Worm (Caenorhabditis elegans) whole organism, L4 larva: ENCODE measurements around the gene kin-26.

Experiments used
- ceh-28 ChIP-seq: fragments of 150-350 bp; optimal IDR thresholded peaks from 2 replicates; lab custom pipeline; 2014; ENCODE audit warnings: missing biosample characterization, missing genetic modification reagents, missing genetic modification characterization
- daf-16 ChIP-seq, 3 experiments: sonication (generic microtip); optimal IDR thresholded peaks; 2 replicates each; lab custom pipeline; 2016 to 2017; ENCODE audit warnings: missing genetic modification characterization in 3 of 3, missing genetic modification reagents in 3 of 3, mild to moderate bottlenecking in 2 of 3, missing compliant biosample characterization in 2 of 3, missing biosample characterization in 1 of 3, moderate library complexity in 1 of 3
- mep-1 ChIP-seq: fragments of 150-350 bp; sonication (generic microtip); optimal IDR thresholded peaks from 3 replicates; lab custom pipeline; 2014; ENCODE audit warnings: missing biosample characterization, missing genetic modification characterization
- nhr-28 ChIP-seq: fragments of 150-350 bp; optimal IDR thresholded peaks from 2 replicates; lab custom pipeline; 2014; ENCODE audit warnings: missing biosample characterization, missing genetic modification characterization

DNA sequence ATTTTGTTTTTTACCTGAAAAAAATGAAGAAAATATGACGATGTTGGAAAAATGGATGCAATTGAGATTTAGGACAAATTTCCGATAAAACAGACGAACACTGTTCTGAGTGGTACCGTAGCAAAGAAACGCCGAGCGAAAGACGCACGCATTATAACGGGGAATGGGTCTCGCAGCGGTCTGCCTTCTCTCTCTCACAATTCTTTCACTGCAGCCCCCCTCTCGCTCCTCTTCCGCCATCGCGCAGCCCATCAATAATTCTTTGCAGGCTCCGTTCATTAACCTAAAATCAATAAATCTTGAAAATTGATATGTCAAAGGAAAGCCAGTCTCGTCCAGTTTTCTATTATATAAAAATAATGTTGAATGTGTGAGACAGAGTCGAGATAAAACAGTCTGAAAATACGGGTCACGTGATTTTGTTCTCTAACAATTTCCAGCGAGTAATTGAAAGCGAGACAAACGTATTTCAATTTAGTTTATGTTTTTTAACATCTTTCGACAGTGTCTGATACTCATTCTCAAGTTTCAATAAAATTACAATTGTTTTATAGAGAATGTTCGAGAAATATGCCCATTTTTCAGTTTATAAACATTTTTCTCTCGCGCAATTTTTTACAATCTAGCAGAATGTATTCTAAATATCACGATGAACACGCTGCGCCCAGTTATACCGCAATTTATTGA is 31.9 kb upstream of the kin-26 start:
- no peak for TF ChIP-seq ceh-28 (tag; lab: Kevin White, UChicago)
- no peak for TF ChIP-seq nhr-28 (tag; lab: Kevin White, UChicago)
- TF ChIP-seq mep-1 (tag; lab: Kevin White, UChicago), result peak; percentile 31
- TF ChIP-seq daf-16 (GFP tag; optimal IDR thresholded peaks at IDR 0.05; lab: Kevin White, UChicago), result no peak
- no peak for TF ChIP-seq daf-16 (tag; optimal IDR thresholded peaks at IDR 0.05; lab: Kevin White, UChicago)
